Worm (Caenorhabditis elegans) whole organism, early embryonic: ENCODE results near the gene paqr-2.

Experiments used
- B0310.2 ChIP-seq: sonication (generic microtip); optimal IDR thresholded peaks from 2 replicates; lab custom pipeline; 2016; ENCODE audit warnings: mild to moderate bottlenecking, missing genetic modification characterization, missing compliant biosample characterization
- aly-1 ChIP-seq: sonication (generic microtip); optimal IDR thresholded peaks from 2 replicates; lab custom pipeline; 2016; ENCODE audit warnings: missing genetic modification characterization, missing compliant biosample characterization
- ama-1 ChIP-seq: fragments of 150-350 bp; optimal IDR thresholded peaks from 2 replicates; lab custom pipeline; 2014
- ceh-13 ChIP-seq: fragments of 200-800 bp; sonication (Bioruptor generic); optimal IDR thresholded peaks from 2 replicates; lab custom pipeline; 2018; ENCODE audit warnings: mild to moderate bottlenecking, missing genetic modification characterization, missing compliant biosample characterization
- ceh-36 ChIP-seq: sonication (generic microtip); optimal IDR thresholded peaks from 2 replicates; lab custom pipeline; 2016; ENCODE audit warnings: missing genetic modification characterization, inconsistent platforms, missing compliant biosample characterization
- flt-1 ChIP-seq: fragments of 200-800 bp; sonication (Bioruptor generic); IDR thresholded peaks from 2 replicates; pipeline ENCODE4 v1.3.6; 2022; ENCODE audit warnings: missing genetic modification characterization, missing compliant biosample characterization
- hmbx-1 ChIP-seq: sonication (generic microtip); optimal IDR thresholded peaks from 2 replicates; lab custom pipeline; 2016; ENCODE audit warnings: mild to moderate bottlenecking, missing genetic modification characterization, missing compliant biosample characterization
- hmg-4 ChIP-seq: fragments of 200-800 bp; sonication (Bioruptor generic); optimal IDR thresholded peaks from 2 replicates; lab custom pipeline; 2018; ENCODE audit warnings: mild to moderate bottlenecking, missing genetic modification characterization, missing compliant biosample characterization
- hnd-1 ChIP-seq: sonication (generic microtip); optimal IDR thresholded peaks from 2 replicates; lab custom pipeline; 2016; ENCODE audit warnings: missing genetic modification characterization, missing compliant biosample characterization
- pes-1 ChIP-seq: fragments of 200-800 bp; sonication (Bioruptor generic); IDR thresholded peaks from 2 replicates; pipeline ENCODE4 v1.3.6; 2022; ENCODE audit warnings: missing genetic modification reagents, missing genetic modification characterization, missing compliant biosample characterization
- scrt-1 ChIP-seq: fragments of 200-800 bp; sonication (Bioruptor generic); IDR thresholded peaks from 2 replicates; pipeline ENCODE4 v1.3.6; 2022; ENCODE audit warnings: missing genetic modification characterization, missing compliant biosample characterization
- sea-1 ChIP-seq: fragments of 200-800 bp; sonication (Bioruptor generic); conservative IDR thresholded peaks from 2 replicates; pipeline ENCODE4 v1.3.6; 2022; ENCODE audit warnings: missing genetic modification characterization, missing compliant biosample characterization
- tbx-11 ChIP-seq: fragments of 200-800 bp; sonication (Bioruptor generic); IDR thresholded peaks from 2 replicates; pipeline ENCODE4 v1.3.6; 2022; ENCODE audit warnings: missing genetic modification characterization, missing compliant biosample characterization

DNA sequence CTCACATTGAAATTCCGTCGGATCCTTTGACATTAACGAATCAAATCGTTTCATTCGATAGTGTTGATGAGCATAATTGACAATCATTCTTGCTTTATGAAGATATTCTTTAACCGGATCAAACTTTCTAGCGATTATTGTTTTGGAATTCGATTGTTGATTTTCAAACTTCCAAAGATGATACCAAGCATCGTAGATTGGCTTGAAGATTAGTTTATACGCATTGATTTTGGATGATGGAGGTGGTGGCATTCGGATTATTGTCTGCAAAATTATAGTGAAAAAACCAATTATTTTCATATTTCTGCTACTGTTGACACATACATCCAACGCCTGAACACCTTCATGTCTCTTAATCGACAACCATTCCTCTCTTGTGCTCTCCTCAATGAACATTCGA, 8.4 kb upstream of the paqr-2 start:
- TF ChIP-seq hnd-1 (tag; lab: Kevin White, UChicago) (no peak), ama-1 (lab: Kevin White, UChicago) (no peak), sea-1 (GFP tag; lab: Robert Waterston, UW) (no peak), flt-1 (GFP tag; lab: Robert Waterston, UW) (no peak), hmg-4 (GFP tag; lab: Kevin White, UChicago) (no peak), aly-1 (tag; lab: Kevin White, UChicago) (no peak), hmbx-1 (tag; lab: Kevin White, UChicago) (no peak), ceh-13 (no peak), B0310.2 (tag; lab: Kevin White, UChicago) (no peak), ceh-36 (tag; lab: Kevin White, UChicago) (no peak), tbx-11 (GFP tag; lab: Robert Waterston, UW) (no peak), scrt-1 (no peak), pes-1 (GFP tag; lab: Robert Waterston, UW) (no peak)
